5 worm cellular contexts compared by ENCODE assay signal in the genomic region with DNA sequence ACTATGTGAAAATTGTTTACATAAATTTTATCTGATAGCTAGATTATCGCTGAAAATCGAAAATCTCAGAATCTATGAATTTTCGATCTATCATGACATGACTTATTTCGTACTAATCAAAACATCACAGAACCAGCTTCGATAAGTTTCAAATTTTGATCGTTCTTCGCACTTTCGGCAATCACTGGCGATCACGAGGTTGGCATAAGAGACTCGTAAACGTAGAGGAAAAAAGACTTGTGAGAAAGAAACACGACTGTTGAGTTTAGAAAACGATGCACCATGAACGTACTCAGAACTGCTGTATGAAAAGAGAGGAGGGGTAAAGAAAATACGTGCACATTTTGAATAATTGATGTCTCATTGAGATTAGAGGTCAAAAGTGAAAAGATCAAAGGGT.
TF ChIP-seq lines count a peak whose summit lies in the region.

No protein-coding gene starts in this region.

TF ChIP-seq in whole organism, L1 larva, 84 proteins besides CTCF, POLR2A, EP300 and RAD21 (continued from another document and continues in another):
- TF ChIP-seq aly-2 (tag; optimal IDR thresholded peaks at IDR 0.05; lab: Kevin White, UChicago): peak; percentile 49
- peak; percentile 99 for TF ChIP-seq nhr-71 (tag; optimal IDR thresholded peaks at IDR 0.05; lab: Kevin White, UChicago)
- no peak for TF ChIP-seq ceh-8 (GFP tag; optimal IDR thresholded peaks at IDR 0.05; lab: Kevin White, UChicago)
- no peak for TF ChIP-seq fkh-4 (tag; optimal IDR thresholded peaks at IDR 0.05; lab: Kevin White, UChicago; ENCODE audit: borderline replicate concordance)
- TF ChIP-seq elt-3 (tag; optimal IDR thresholded peaks at IDR 0.05; lab: Kevin White, UChicago): peak in 4 of 6 experiments; percentile 57 to 90 (median 86)
- TF ChIP-seq blmp-1 (tag; optimal IDR thresholded peaks at IDR 0.05; lab: Kevin White, UChicago): peak; percentile 73
- peak; percentile 28 for TF ChIP-seq C04F5.9 (tag; optimal IDR thresholded peaks at IDR 0.05; lab: Kevin White, UChicago)
- TF ChIP-seq fos-1 (tag; optimal IDR thresholded peaks at IDR 0.05; lab: Kevin White, UChicago): peak; percentile 53
- TF ChIP-seq irx-1 (tag; optimal IDR thresholded peaks at IDR 0.05; lab: Kevin White, UChicago): peak; percentile 55
- TF ChIP-seq zip-4 (GFP tag; optimal IDR thresholded peaks at IDR 0.05; lab: Kevin White, UChicago): peak; percentile 28
- peak; percentile 71 for TF ChIP-seq mab-9 (GFP tag; IDR thresholded peaks at IDR 0.05; lab: Robert Waterston, UW)
- TF ChIP-seq unc-86 (tag; optimal IDR thresholded peaks at IDR 0.05; lab: Kevin White, UChicago): no peak
- TF ChIP-seq jun-1 (tag; optimal IDR thresholded peaks at IDR 0.05; lab: Kevin White, UChicago): peak; percentile 53
- TF ChIP-seq ceh-88 (GFP tag; IDR thresholded peaks at IDR 0.05; lab: Robert Waterston, UW): peak; percentile 72
- TF ChIP-seq xbp-1 (tag; optimal IDR thresholded peaks at IDR 0.05; lab: Kevin White, UChicago): peak; percentile 78
- peak; percentile 28 to 58 (median 38) for TF ChIP-seq dpl-1 (GFP tag; optimal IDR thresholded peaks at IDR 0.05; lab: Kevin White, UChicago)
- no peak for TF ChIP-seq tlp-1 (tag; optimal IDR thresholded peaks at IDR 0.05; lab: Kevin White, UChicago)
- peak; percentile 90 for TF ChIP-seq elt-2 (tag; optimal IDR thresholded peaks at IDR 0.05; lab: Kevin White, UChicago)
- TF ChIP-seq nhr-77 (tag; optimal IDR thresholded peaks at IDR 0.05; lab: Kevin White, UChicago): peak; percentile 82
- no peak for TF ChIP-seq alr-1 (tag; optimal IDR thresholded peaks at IDR 0.05; lab: Kevin White, UChicago; ENCODE audit: borderline replicate concordance)
- TF ChIP-seq C34B4.2 (tag; optimal IDR thresholded peaks at IDR 0.05; lab: Kevin White, UChicago): no peak
- TF ChIP-seq C16A3.4 (tag; optimal IDR thresholded peaks at IDR 0.05; lab: Kevin White, UChicago): peak; percentile 75
- peak; percentile 34 to 58 for TF ChIP-seq efl-1 (optimal IDR thresholded peaks at IDR 0.05; lab: Kevin White, UChicago)
- TF ChIP-seq efl-1 (GFP tag; optimal IDR thresholded peaks at IDR 0.05 in 1 of 2; lab: Kevin White, UChicago): peak; percentile 28 to 94
- no peak for TF ChIP-seq unc-62 (GFP tag; optimal IDR thresholded peaks at IDR 0.05; lab: Kevin White, UChicago)

TF ChIP-seq in whole organism, L2 larva, 48 proteins besides CTCF, POLR2A, EP300 and RAD21 (continued from another document and continues in another):
- TF ChIP-seq nhr-10 (tag; optimal IDR thresholded peaks at IDR 0.05; lab: Kevin White, UChicago): peak; percentile 30
- peak; percentile 96 for TF ChIP-seq crh-2 (tag; optimal IDR thresholded peaks at IDR 0.05; lab: Kevin White, UChicago)
- peak; percentile 34 for TF ChIP-seq lin-39 (tag; optimal IDR thresholded peaks at IDR 0.05; lab: Kevin White, UChicago)
- TF ChIP-seq ztf-4 (tag; optimal IDR thresholded peaks at IDR 0.05; lab: Kevin White, UChicago): peak; percentile 78
- TF ChIP-seq ztf-11 (tag; optimal IDR thresholded peaks at IDR 0.05; lab: Kevin White, UChicago): no peak
- no peak for TF ChIP-seq dmd-4 (tag; optimal IDR thresholded peaks at IDR 0.05; lab: Kevin White, UChicago)
- peak; percentile 90 for TF ChIP-seq nhr-21 (tag; optimal IDR thresholded peaks at IDR 0.05; lab: Kevin White, UChicago)
- peak; percentile 96 for TF ChIP-seq sma-9 (GFP tag; optimal IDR thresholded peaks at IDR 0.05; lab: Kevin White, UChicago)
- no peak for TF ChIP-seq sma-9 (tag; optimal IDR thresholded peaks at IDR 0.05; lab: Kevin White, UChicago)
- peak; percentile 31 to 41 for TF ChIP-seq mdl-1 (tag; optimal IDR thresholded peaks at IDR 0.05; lab: Kevin White, UChicago)
- no peak for TF ChIP-seq ZK546.5 (tag; optimal IDR thresholded peaks at IDR 0.05; lab: Kevin White, UChicago)
- TF ChIP-seq sma-3 (GFP tag; optimal IDR thresholded peaks at IDR 0.05; lab: Kevin White, UChicago): peak; percentile 84
- no peak for TF ChIP-seq Y55F3AM.14 (GFP tag; optimal IDR thresholded peaks at IDR 0.05; lab: Kevin White, UChicago)
- no peak for TF ChIP-seq nhr-77 (tag; optimal IDR thresholded peaks at IDR 0.05; lab: Kevin White, UChicago)
- no peak for TF ChIP-seq nhr-237 (tag; optimal IDR thresholded peaks at IDR 0.05; lab: Kevin White, UChicago)
- TF ChIP-seq mbf-1 (tag; optimal IDR thresholded peaks at IDR 0.05; lab: Kevin White, UChicago): no peak
- peak; percentile 45 for TF ChIP-seq ama-1 (optimal IDR thresholded peaks at IDR 0.05; lab: Kevin White, UChicago)
- TF ChIP-seq C34F6.9 (tag; optimal IDR thresholded peaks at IDR 0.05; lab: Kevin White, UChicago): peak; percentile 77
- no peak for TF ChIP-seq ceh-82 (tag; optimal IDR thresholded peaks at IDR 0.05; lab: Kevin White, UChicago)
- TF ChIP-seq nhr-25 (tag; optimal IDR thresholded peaks at IDR 0.05; lab: Kevin White, UChicago): peak; percentile 91
- no peak for TF ChIP-seq nhr-12 (tag; optimal IDR thresholded peaks at IDR 0.05; lab: Kevin White, UChicago)
- TF ChIP-seq ceh-16 (tag; optimal IDR thresholded peaks at IDR 0.05; lab: Kevin White, UChicago): no peak
- no peak for TF ChIP-seq elt-3 (tag; optimal IDR thresholded peaks at IDR 0.05; lab: Kevin White, UChicago)
- TF ChIP-seq peb-1 (tag; optimal IDR thresholded peaks at IDR 0.05; lab: Kevin White, UChicago): no peak
- peak; percentile 84 for TF ChIP-seq fos-1 (tag; optimal IDR thresholded peaks at IDR 0.05; lab: Kevin White, UChicago)
- TF ChIP-seq R02D3.7 (tag; optimal IDR thresholded peaks at IDR 0.05; lab: Kevin White, UChicago): no peak
- TF ChIP-seq nhr-6 (tag; optimal IDR thresholded peaks at IDR 0.05; lab: Kevin White, UChicago): peak; percentile 86

TF ChIP-seq in whole organism, L3 larva, 47 proteins besides CTCF, POLR2A, EP300 and RAD21 (continued from another document and continues in another):
- TF ChIP-seq egl-5 (tag; optimal IDR thresholded peaks at IDR 0.05; lab: Kevin White, UChicago) (no peak), ceh-82 (tag; optimal IDR thresholded peaks at IDR 0.05; lab: Kevin White, UChicago) (no peak), aly-2 (tag; optimal IDR thresholded peaks at IDR 0.05; lab: Kevin White, UChicago) (no peak), snpc-4 (tag; optimal IDR thresholded peaks at IDR 0.05; lab: Kevin White, UChicago) (peak; percentile 12), sea-2 (GFP tag; optimal IDR thresholded peaks at IDR 0.05; lab: Kevin White, UChicago) (no peak), ceh-16 (tag; optimal IDR thresholded peaks at IDR 0.05; lab: Kevin White, UChicago) (no peak), fkh-2 (tag; optimal IDR thresholded peaks at IDR 0.05; lab: Kevin White, UChicago) (no peak), pha-4 (tag; optimal IDR thresholded peaks at IDR 0.05; lab: Kevin White, UChicago) (peak; percentile 84), tbx-2 (tag; optimal IDR thresholded peaks at IDR 0.05; lab: Kevin White, UChicago) (no peak), unc-39 (tag; optimal IDR thresholded peaks at IDR 0.05; lab: Kevin White, UChicago) (no peak), nhr-237 (tag; optimal IDR thresholded peaks at IDR 0.05; lab: Kevin White, UChicago) (no peak), egl-27 (tag; optimal IDR thresholded peaks at IDR 0.05; lab: Kevin White, UChicago) (no peak), ceh-28 (tag; optimal IDR thresholded peaks at IDR 0.05; lab: Kevin White, UChicago) (no peak), jun-1 (tag; optimal IDR thresholded peaks at IDR 0.05; lab: Kevin White, UChicago) (peak; percentile 69), pqm-1 (tag; optimal IDR thresholded peaks at IDR 0.05; lab: Kevin White, UChicago) (peak; percentile 97), ztf-11 (tag; optimal IDR thresholded peaks at IDR 0.05; lab: Kevin White, UChicago) (no peak), ama-1 (optimal IDR thresholded peaks at IDR 0.05; lab: Kevin White, UChicago) (peak; percentile 83), hmg-11 (tag; optimal IDR thresholded peaks at IDR 0.05; lab: Kevin White, UChicago) (no peak), lin-15B (tag; optimal IDR thresholded peaks at IDR 0.05; lab: Kevin White, UChicago) (peak; percentile 40), nhr-12 (tag; optimal IDR thresholded peaks at IDR 0.05; lab: Kevin White, UChicago) (no peak), nhr-23 (tag; optimal IDR thresholded peaks at IDR 0.05; lab: Kevin White, UChicago) (peak; percentile 75), elt-1 (tag; optimal IDR thresholded peaks at IDR 0.05; lab: Kevin White, UChicago) (peak; percentile 87), lin-39 (tag; optimal IDR thresholded peaks at IDR 0.05; lab: Kevin White, UChicago) (peak; percentile 77), nfya-1 (tag; optimal IDR thresholded peaks at IDR 0.05; lab: Kevin White, UChicago; ENCODE audit: insufficient read depth) (peak; percentile 85), R02D3.7 (tag; optimal IDR thresholded peaks at IDR 0.05; lab: Kevin White, UChicago) (peak; percentile 25), elt-3 (tag; optimal IDR thresholded peaks at IDR 0.05; lab: Kevin White, UChicago) (peak in 1 of 3 experiments; percentile 19), nhr-25 (tag; optimal IDR thresholded peaks at IDR 0.05; lab: Kevin White, UChicago) (peak; percentile 78), nhr-43 (tag; optimal IDR thresholded peaks at IDR 0.05; lab: Kevin White, UChicago; ENCODE audit: poor library complexity, severe bottlenecking) (peak; percentile 75)

TF ChIP-seq in whole organism, L4 larva, 104 proteins besides CTCF, POLR2A, EP300 and RAD21 (continued from another document and continues in another):
- no peak for TF ChIP-seq lin-15B (tag; optimal IDR thresholded peaks at IDR 0.05; lab: Kevin White, UChicago)
- peak; percentile 14 for TF ChIP-seq T20F7.1 (GFP tag; optimal IDR thresholded peaks at IDR 0.05; lab: Kevin White, UChicago)
- no peak for TF ChIP-seq ctbp-1 (GFP tag; IDR thresholded peaks at IDR 0.05; lab: Robert Waterston, UW)
- TF ChIP-seq unc-39 (tag; optimal IDR thresholded peaks at IDR 0.05; lab: Kevin White, UChicago): no peak
- TF ChIP-seq F44E2.7 (GFP tag; IDR thresholded peaks at IDR 0.05; lab: Robert Waterston, UW): no peak
- TF ChIP-seq ceh-44 (GFP tag; IDR thresholded peaks at IDR 0.05; lab: Robert Waterston, UW): no peak
- TF ChIP-seq nhr-42 (GFP tag; IDR thresholded peaks at IDR 0.05; lab: Robert Waterston, UW): peak; percentile 60; the same call in 1 of the 2 replicates
- TF ChIP-seq lin-29 (GFP tag; IDR thresholded peaks at IDR 0.05; lab: Robert Waterston, UW): no peak
- TF ChIP-seq nhr-6 (tag; optimal IDR thresholded peaks at IDR 0.05; lab: Kevin White, UChicago): peak; percentile 69
- no peak for TF ChIP-seq F49E8.2 (tag; optimal IDR thresholded peaks at IDR 0.05; lab: Kevin White, UChicago; ENCODE audit: borderline replicate concordance)
- TF ChIP-seq ZK337.2 (GFP tag; IDR thresholded peaks at IDR 0.05; lab: Robert Waterston, UW): no peak
- peak; percentile 68 for TF ChIP-seq pqm-1 (tag; optimal IDR thresholded peaks at IDR 0.05; lab: Kevin White, UChicago)
- TF ChIP-seq daf-19 (GFP tag; conservative IDR thresholded peaks at IDR 0.05; lab: Robert Waterston, UW): no peak
- no peak for TF ChIP-seq egl-27 (tag; optimal IDR thresholded peaks at IDR 0.05; lab: Kevin White, UChicago)
- no peak for TF ChIP-seq vab-7 (GFP tag; IDR thresholded peaks at IDR 0.05; lab: Robert Waterston, UW)
- no peak for TF ChIP-seq rbr-2 (tag; optimal IDR thresholded peaks at IDR 0.05; lab: Kevin White, UChicago)
- peak; percentile 93 for TF ChIP-seq dve-1 (tag; optimal IDR thresholded peaks at IDR 0.05; lab: Kevin White, UChicago; ENCODE audit: insufficient read depth)
- no peak for TF ChIP-seq nhr-25 (tag; optimal IDR thresholded peaks at IDR 0.05; lab: Kevin White, UChicago; ENCODE audit: borderline replicate concordance, insufficient read depth)
- no peak for TF ChIP-seq ceh-32 (tag; optimal IDR thresholded peaks at IDR 0.05; lab: Kevin White, UChicago; ENCODE audit: poor library complexity)
- no peak for TF ChIP-seq unc-130 (GFP tag; optimal IDR thresholded peaks at IDR 0.05; lab: Kevin White, UChicago)
- no peak for TF ChIP-seq F10B5.3 (tag; optimal IDR thresholded peaks at IDR 0.05; lab: Kevin White, UChicago)
- 0 out of 2 replicates have a peak, but pooled peaks have one; percentile 26 for TF ChIP-seq zfp-3 (GFP tag; conservative IDR thresholded peaks at IDR 0.05; lab: Robert Waterston, UW)
- no peak for TF ChIP-seq F26F4.8 (GFP tag; conservative IDR thresholded peaks at IDR 0.05; lab: Robert Waterston, UW)
- peak; percentile 42 for TF ChIP-seq mxl-3 (GFP tag; optimal IDR thresholded peaks at IDR 0.05; lab: Kevin White, UChicago)
- no peak for TF ChIP-seq lim-7 (GFP tag; IDR thresholded peaks at IDR 0.05; lab: Robert Waterston, UW)
- TF ChIP-seq nhr-237 (tag; optimal IDR thresholded peaks at IDR 0.05; lab: Kevin White, UChicago): no peak
- TF ChIP-seq set-16 (GFP tag; IDR thresholded peaks at IDR 0.05; lab: Robert Waterston, UW): no peak
- TF ChIP-seq mes-2 (tag; optimal IDR thresholded peaks at IDR 0.05; lab: Kevin White, UChicago; ENCODE audit: poor library complexity, severe bottlenecking): peak; percentile 52

TF ChIP-seq in whole organism, young adult, 124 proteins besides CTCF, POLR2A, EP300 and RAD21 (continued from another document):
- TF ChIP-seq snpc-4 (GFP tag; optimal IDR thresholded peaks at IDR 0.05; lab: Kevin White, UChicago): no peak
- peak in 2 of 4 experiments; percentile 17 to 22 for TF ChIP-seq snpc-4 (tag; optimal IDR thresholded peaks at IDR 0.05; lab: Kevin White, UChicago)
- no peak for TF ChIP-seq aptf-2 (GFP tag; conservative IDR thresholded peaks at IDR 0.05; lab: Robert Waterston, UW)
- TF ChIP-seq F52B5.7 (tag; optimal IDR thresholded peaks at IDR 0.05; lab: Kevin White, UChicago): peak; percentile 46
- TF ChIP-seq fkh-3 (tag; optimal IDR thresholded peaks at IDR 0.05; lab: Kevin White, UChicago): no peak
- no peak for TF ChIP-seq rpc-1 (optimal IDR thresholded peaks at IDR 0.05; lab: Kevin White, UChicago)
- TF ChIP-seq rpc-1 (tag; optimal IDR thresholded peaks at IDR 0.05; lab: Kevin White, UChicago): no peak
- TF ChIP-seq repo-1 (tag; optimal IDR thresholded peaks at IDR 0.05; lab: Kevin White, UChicago): peak; percentile 45
- TF ChIP-seq tlf-1 (GFP tag; optimal IDR thresholded peaks at IDR 0.05; lab: Kevin White, UChicago): peak; percentile 65
- TF ChIP-seq egrh-3 (GFP tag; IDR thresholded peaks at IDR 0.05; lab: Robert Waterston, UW): no peak
- TF ChIP-seq B0336.3 (GFP tag; IDR thresholded peaks at IDR 0.05; lab: Robert Waterston, UW): peak; percentile 50; the same call in 1 of the 2 replicates
- TF ChIP-seq nhr-80 (tag; optimal IDR thresholded peaks at IDR 0.05; lab: Kevin White, UChicago): peak; percentile 65
- 0 out of 2 replicates have a peak, but pooled peaks have one; percentile 17 for TF ChIP-seq lin-26 (GFP tag; IDR thresholded peaks at IDR 0.05; lab: Robert Waterston, UW)
- no peak for TF ChIP-seq zim-3 (tag; optimal IDR thresholded peaks at IDR 0.05; lab: Kevin White, UChicago)
- TF ChIP-seq nhr-90 (tag; optimal IDR thresholded peaks at IDR 0.05; lab: Kevin White, UChicago): peak; percentile 14
- peak; percentile 57 for TF ChIP-seq lin-40 (tag; optimal IDR thresholded peaks at IDR 0.05; lab: Kevin White, UChicago)
- 0 out of 2 replicates have a peak, but pooled peaks have one; percentile 14 for TF ChIP-seq C06A6.2 (GFP tag; conservative IDR thresholded peaks at IDR 0.05; lab: Robert Waterston, UW)
- TF ChIP-seq B0035.1 (tag; optimal IDR thresholded peaks at IDR 0.05; lab: Kevin White, UChicago): no peak
- peak; percentile 67 for TF ChIP-seq lin-54 (GFP tag; optimal IDR thresholded peaks at IDR 0.05; lab: Kevin White, UChicago)
- TF ChIP-seq efl-1 (GFP tag; optimal IDR thresholded peaks at IDR 0.05; lab: Kevin White, UChicago): no peak
- TF ChIP-seq F55B11.4 (tag; optimal IDR thresholded peaks at IDR 0.05; lab: Kevin White, UChicago; ENCODE audit: borderline replicate concordance, insufficient read depth): no peak
- TF ChIP-seq pha-4 (tag; optimal IDR thresholded peaks at IDR 0.05; lab: Kevin White, UChicago): peak; percentile 62
- TF ChIP-seq attf-5 (GFP tag; optimal IDR thresholded peaks at IDR 0.05; lab: Kevin White, UChicago): peak; percentile 60
- peak; percentile 57 for TF ChIP-seq tbp1 (GFP tag; optimal IDR thresholded peaks at IDR 0.05; lab: Kevin White, UChicago)
- TF ChIP-seq ets-4 (GFP tag; optimal IDR thresholded peaks at IDR 0.05; lab: Kevin White, UChicago): peak; percentile 28
- peak; percentile 3 for TF ChIP-seq unc-62 (GFP tag; optimal IDR thresholded peaks at IDR 0.05; lab: Kevin White, UChicago)
- TF ChIP-seq somi-1 (GFP tag; optimal IDR thresholded peaks at IDR 0.05; lab: Kevin White, UChicago): peak; percentile 60
- TF ChIP-seq rcor-1 (GFP tag; IDR thresholded peaks at IDR 0.05; lab: Robert Waterston, UW): 0 out of 2 replicates have a peak, but pooled peaks have one; percentile 18
- TF ChIP-seq chd-7 (tag; optimal IDR thresholded peaks at IDR 0.05; lab: Kevin White, UChicago): peak; percentile 59
- TF ChIP-seq ZK185.1 (tag; optimal IDR thresholded peaks at IDR 0.05; lab: Kevin White, UChicago; ENCODE audit: poor library complexity, severe bottlenecking): peak; percentile 38
